Fruit fly (Drosophila melanogaster) whole organism, embryonic: Measurements from ENCODE around the gene Tim8.

ENCODE experiments used
- Aef1 ChIP-seq: fragments of 200-800 bp; sonication (Bioruptor generic); IDR thresholded peaks from 3 replicates; pipeline ENCODE4 v1.3.6; 2022; ENCODE audit warnings: missing biosample characterization, missing genetic modification characterization
- BtbVII ChIP-seq: fragments of 200-800 bp; sonication (Bioruptor generic); optimal IDR thresholded peaks from 3 replicates; lab custom pipeline; 2017; ENCODE audit warnings: missing biosample characterization, mild to moderate bottlenecking, missing genetic modification characterization
- Bteb2 ChIP-seq: fragments of 200-800 bp; sonication (Bioruptor generic); optimal IDR thresholded peaks from 2 replicates; lab custom pipeline; 2016; ENCODE audit warnings: missing biosample characterization, missing genetic modification characterization
- CG10366 ChIP-seq: fragments of 200-800 bp; sonication (Bioruptor generic); IDR thresholded peaks from 2 replicates; pipeline ENCODE4 v1.3.6; 2022; ENCODE audit warnings: missing biosample characterization, missing genetic modification characterization
- CG10462 ChIP-seq: fragments of 200-800 bp; sonication (Bioruptor generic); optimal IDR thresholded peaks from 2 replicates; lab custom pipeline; 2016; ENCODE audit warnings: missing biosample characterization, missing genetic modification characterization
- CG10979 ChIP-seq: fragments of 200-800 bp; sonication (Bioruptor generic); optimal IDR thresholded peaks from 2 replicates; lab custom pipeline; 2018; ENCODE audit warnings: missing biosample characterization, mild to moderate bottlenecking, missing genetic modification characterization, moderate library complexity
- CG13287 ChIP-seq: fragments of 200-800 bp; sonication (Bioruptor generic); IDR thresholded peaks from 2 replicates; pipeline ENCODE4 v1.3.6; 2022; ENCODE audit warnings: missing biosample characterization, missing genetic modification characterization; ENCODE audit not compliant: partially characterized antibody
- CG1529 ChIP-seq: fragments of 200-800 bp; sonication (Bioruptor generic); optimal IDR thresholded peaks from 3 replicates; lab custom pipeline; 2018; ENCODE audit warnings: missing biosample characterization, missing genetic modification characterization
- CG15696 ChIP-seq: fragments of 200-800 bp; sonication (Bioruptor generic); optimal IDR thresholded peaks from 2 replicates; lab custom pipeline; 2019; ENCODE audit warnings: missing biosample characterization, mild to moderate bottlenecking, missing genetic modification characterization, moderate library complexity
- CG17612 ChIP-seq: fragments of 200-800 bp; sonication (Bioruptor generic); IDR thresholded peaks from 2 replicates; pipeline ENCODE4 v1.3.6; 2022; ENCODE audit warnings: missing biosample characterization, missing genetic modification characterization
- CG2120 ChIP-seq: fragments of 200-800 bp; sonication (Bioruptor generic); optimal IDR thresholded peaks from 3 replicates; lab custom pipeline; 2016; ENCODE audit warnings: missing biosample characterization, missing genetic modification characterization
- CG2129 ChIP-seq: fragments of 200-800 bp; sonication (Bioruptor generic); IDR thresholded peaks from 2 replicates; pipeline ENCODE4 v1.3.6; 2022; ENCODE audit warnings: missing biosample characterization, missing genetic modification characterization; ENCODE audit not compliant: partially characterized antibody
- CG2889 ChIP-seq: fragments of 200-800 bp; sonication (Bioruptor generic); IDR thresholded peaks from 3 replicates; pipeline ENCODE4 v1.3.6; 2022; ENCODE audit warnings: missing biosample characterization, missing genetic modification characterization
- CG32532 ChIP-seq: fragments of 200-800 bp; sonication (Bioruptor generic); IDR thresholded peaks from 2 replicates; pipeline ENCODE4 v1.3.6; 2022; ENCODE audit warnings: missing biosample characterization, missing genetic modification characterization
- CG4360 ChIP-seq: fragments of 200-800 bp; sonication (Bioruptor generic); IDR thresholded peaks from 2 replicates; pipeline ENCODE4 v1.3.6; 2022; ENCODE audit warnings: missing biosample characterization, missing genetic modification characterization
- CG6689 ChIP-seq: fragments of 200-800 bp; sonication (Bioruptor generic); IDR thresholded peaks from 2 replicates; pipeline ENCODE4 v1.3.6; 2022; ENCODE audit warnings: missing biosample characterization, missing genetic modification characterization
- CG7357 ChIP-seq: fragments of 200-800 bp; sonication (Bioruptor generic); IDR thresholded peaks from 3 replicates; pipeline ENCODE4 v1.3.6; 2022; ENCODE audit warnings: missing biosample characterization, missing genetic modification characterization
- CG8281 ChIP-seq: fragments of 200-800 bp; sonication (Bioruptor generic); optimal IDR thresholded peaks from 2 replicates; lab custom pipeline; 2018; ENCODE audit warnings: missing biosample characterization, mild to moderate bottlenecking, missing genetic modification characterization, moderate library complexity
- CG9437 ChIP-seq: fragments of 200-800 bp; sonication (Bioruptor generic); optimal IDR thresholded peaks from 2 replicates; lab custom pipeline; 2018; ENCODE audit warnings: missing biosample characterization, mild to moderate bottlenecking, missing genetic modification characterization
- D19A ChIP-seq: fragments of 200-800 bp; optimal IDR thresholded peaks from 3 replicates; lab custom pipeline; 2019; ENCODE audit warnings: missing biosample characterization, mild to moderate bottlenecking, missing genetic modification characterization, moderate library complexity
- H2.0 ChIP-seq: fragments of 200-800 bp; sonication (Bioruptor generic); IDR thresholded peaks from 2 replicates; pipeline ENCODE4 v1.3.6; 2022; ENCODE audit warnings: missing biosample characterization, missing genetic modification characterization
- HLHmδ ChIP-seq: fragments of 200-800 bp; sonication (Bioruptor generic); optimal IDR thresholded peaks from 2 replicates; lab custom pipeline; 2018; ENCODE audit warnings: missing biosample characterization, mild to moderate bottlenecking, missing genetic modification characterization, moderate library complexity
- MTF-1 ChIP-seq: fragments of 200-800 bp; sonication (Bioruptor generic); optimal IDR thresholded peaks from 2 replicates; lab custom pipeline; 2018; ENCODE audit warnings: missing biosample characterization, mild to moderate bottlenecking, missing genetic modification characterization, borderline replicate concordance
- Mrtf ChIP-seq: fragments of 200-800 bp; sonication (Bioruptor generic); IDR thresholded peaks from 3 replicates; pipeline ENCODE4 v1.3.6; 2022; ENCODE audit warnings: missing biosample characterization, missing genetic modification characterization
- Nf-YA ChIP-seq: fragments of 200-800 bp; sonication (Bioruptor generic); IDR thresholded peaks from 2 replicates; pipeline ENCODE4 v1.3.6; 2022; ENCODE audit warnings: missing biosample characterization, missing genetic modification characterization
- NfI ChIP-seq: fragments of 200-800 bp; sonication (Bioruptor generic); optimal IDR thresholded peaks from 3 replicates; lab custom pipeline; 2018; ENCODE audit warnings: missing biosample characterization, mild to moderate bottlenecking, missing genetic modification characterization, moderate library complexity
- Optix ChIP-seq: fragments of 200-800 bp; sonication (Bioruptor generic); IDR thresholded peaks from 3 replicates; pipeline ENCODE4 v1.3.6; 2022; ENCODE audit warnings: missing biosample characterization, missing genetic modification characterization
- Scr ChIP-seq: fragments of 200-800 bp; sonication (Bioruptor generic); IDR thresholded peaks from 2 replicates; pipeline ENCODE4 v1.3.6; 2022; ENCODE audit warnings: missing biosample characterization, missing genetic modification characterization; ENCODE audit not compliant: partially characterized antibody
- Usf ChIP-seq: fragments of 200-800 bp; sonication (Bioruptor generic); optimal IDR thresholded peaks from 2 replicates; lab custom pipeline; 2017; ENCODE audit warnings: missing genotype, missing biosample characterization, missing genetic modification characterization
- aop ChIP-seq: fragments of 200-800 bp; sonication (Bioruptor generic); IDR thresholded peaks from 2 replicates; pipeline ENCODE4 v1.3.6; 2022; ENCODE audit warnings: missing biosample characterization, missing genetic modification characterization
- bcd ChIP-seq: fragments of 200-800 bp; sonication (Bioruptor generic); optimal IDR thresholded peaks from 2 replicates; lab custom pipeline; 2017; ENCODE audit warnings: missing biosample characterization, mild to moderate bottlenecking, missing genetic modification characterization
- crc ChIP-seq: fragments of 200-800 bp; sonication (Bioruptor generic); optimal IDR thresholded peaks from 2 replicates; lab custom pipeline; 2016; ENCODE audit warnings: missing biosample characterization, missing genetic modification characterization
- crol ChIP-seq: fragments of 200-800 bp; sonication (Bioruptor generic); IDR thresholded peaks from 2 replicates; pipeline ENCODE4 v1.3.6; 2022; ENCODE audit warnings: missing biosample characterization, missing genetic modification characterization
- dimm ChIP-seq: fragments of 200-800 bp; sonication (Bioruptor generic); IDR thresholded peaks from 2 replicates; pipeline ENCODE4 v1.3.6; 2022; ENCODE audit warnings: missing biosample characterization, missing genetic modification characterization
- disco-r ChIP-seq: fragments of 200-800 bp; sonication (Bioruptor generic); optimal IDR thresholded peaks from 2 replicates; lab custom pipeline; 2016; ENCODE audit warnings: missing biosample characterization, missing genetic modification characterization
- ems ChIP-seq: fragments of 200-800 bp; sonication (Bioruptor generic); optimal IDR thresholded peaks from 3 replicates; lab custom pipeline; 2016; ENCODE audit warnings: missing biosample characterization, missing genetic modification characterization
- fru ChIP-seq: fragments of >200 bp; optimal IDR thresholded peaks from 2 replicates; lab custom pipeline; 2017
- fu2 ChIP-seq: fragments of 200-800 bp; sonication (Bioruptor generic); optimal IDR thresholded peaks from 2 replicates; lab custom pipeline; 2016; ENCODE audit warnings: missing biosample characterization, missing genetic modification characterization
- gem ChIP-seq: fragments of 200-800 bp; sonication (Bioruptor generic); optimal IDR thresholded peaks from 2 replicates; lab custom pipeline; 2019; ENCODE audit warnings: missing biosample characterization, mild to moderate bottlenecking, missing genetic modification characterization, moderate library complexity
- hkb ChIP-seq, 2 experiments: fragments of 200-800 bp in 1 of 2; fragments of >200 bp in 1 of 2; sonication (Bioruptor generic) in 1 of 2; IDR thresholded peaks in 1 of 2; optimal IDR thresholded peaks in 1 of 2; 2 replicates each; pipeline versions ENCODE4 v1.3.6 to Lab custom; 2017 to 2022; ENCODE audit warnings: missing biosample characterization in 1 of 2, missing genetic modification characterization in 1 of 2
- lola ChIP-seq, 3 experiments: fragments of >200 bp in 2 of 3; fragments of 200-800 bp in 1 of 3; sonication (Bioruptor generic) in 1 of 3; optimal IDR thresholded peaks; 2 replicates each; lab custom pipeline; 2017 to 2019; ENCODE audit warnings: missing biosample characterization in 3 of 3, missing genetic modification characterization in 3 of 3, mild to moderate bottlenecking in 1 of 3, moderate library complexity in 1 of 3
- mirr ChIP-seq: fragments of 200-800 bp; sonication (Bioruptor generic); optimal IDR thresholded peaks from 3 replicates; lab custom pipeline; 2018; ENCODE audit warnings: missing biosample characterization, mild to moderate bottlenecking, missing genetic modification characterization
- odd ChIP-seq: fragments of 200-800 bp; sonication (Bioruptor generic); optimal IDR thresholded peaks from 2 replicates; lab custom pipeline; 2017; ENCODE audit warnings: missing biosample characterization, mild to moderate bottlenecking, missing genetic modification characterization
- pfk ChIP-seq: fragments of 200-800 bp; sonication (Bioruptor generic); optimal IDR thresholded peaks from 2 replicates; lab custom pipeline; 2018; ENCODE audit warnings: missing biosample characterization, mild to moderate bottlenecking, missing genetic modification characterization, moderate library complexity
- phol ChIP-seq: fragments of 200-800 bp; sonication (Bioruptor generic); optimal IDR thresholded peaks from 3 replicates; lab custom pipeline; 2018; ENCODE audit warnings: missing biosample characterization, mild to moderate bottlenecking, missing genetic modification characterization, moderate library complexity
- ranshi ChIP-seq: fragments of 200-800 bp; sonication (Bioruptor generic); IDR thresholded peaks from 2 replicates; pipeline ENCODE4 v1.3.6; 2022; ENCODE audit warnings: missing biosample characterization, missing genetic modification characterization
- sima ChIP-seq: fragments of 200-800 bp; sonication (Bioruptor generic); optimal IDR thresholded peaks from 2 replicates; lab custom pipeline; 2016; ENCODE audit warnings: missing biosample characterization, missing genetic modification characterization
- stc ChIP-seq: fragments of 200-800 bp; sonication (Bioruptor generic); IDR thresholded peaks from 2 replicates; pipeline ENCODE4 v1.3.6; 2022; ENCODE audit warnings: missing biosample characterization, missing genetic modification characterization
- unc-4 ChIP-seq: fragments of 200-800 bp; sonication (Bioruptor generic); IDR thresholded peaks from 2 replicates; pipeline ENCODE4 v1.3.6; 2022; ENCODE audit warnings: missing biosample characterization, missing genetic modification characterization; ENCODE audit not compliant: partially characterized antibody

Gene Tim8

dm6 chrX:11338047-11338747, 30.0 kb upstream of the Tim8 start (continued):
- TF ChIP-seq fu2 (peak; percentile 63), CG2120 (GFP tag; lab: Kevin White, UChicago) (peak; percentile 63), Bteb2 (GFP tag; lab: Kevin White, UChicago) (peak; percentile 59), crol (GFP tag; lab: Robert Waterston, UW) (peak; percentile 27; the same call in 1 of the 2 replicates), Nf-YA (GFP tag; lab: Robert Waterston, UW) (no peak), disco-r (GFP tag; lab: Kevin White, UChicago) (peak; percentile 17), ems (GFP tag; lab: Kevin White, UChicago) (peak; percentile 52), crc (peak; percentile 62), mirr (GFP tag; lab: Kevin White, UChicago) (peak; percentile 29), dimm (GFP tag; lab: Robert Waterston, UW) (no peak), CG7357 (GFP tag; lab: Robert Waterston, UW) (peak; percentile 58), stc (GFP tag; lab: Robert Waterston, UW) (no peak), CG17612 (no peak), fru (lab: Kevin White, UChicago) (no peak), gem (no peak), CG1529 (GFP tag; lab: Kevin White, UChicago) (no peak), BtbVII (GFP tag; lab: Kevin White, UChicago) (peak; percentile 58), CG2129 (GFP tag; lab: Robert Waterston, UW) (no peak), bcd (GFP tag; lab: Kevin White, UChicago) (peak; percentile 69), CG2889 (GFP tag; lab: Robert Waterston, UW) (0 out of 3 replicates have a peak, but pooled peaks have one; percentile 20), CG9437 (GFP tag; lab: Kevin White, UChicago) (peak; percentile 75), Optix (GFP tag; lab: Robert Waterston, UW) (no peak), Scr (GFP tag; lab: Robert Waterston, UW) (no peak), CG6689 (GFP tag; lab: Robert Waterston, UW) (peak; percentile 74), lola (GFP tag; optimal IDR thresholded peaks at IDR 0.05; lab: Kevin White, UChicago) (peak in 1 of 3 experiments; percentile 76), CG8281 (tag; lab: Kevin White, UChicago) (no peak), CG4360 (GFP tag; lab: Robert Waterston, UW) (peak; percentile 23; the same call in 1 of the 2 replicates), MTF-1 (GFP tag; lab: Kevin White, UChicago) (peak; percentile 16), Usf (GFP tag; lab: Kevin White, UChicago) (peak; percentile 42), HLHmδ (no peak), CG10366 (no peak; the same call in 1 of the 2 replicates), CG10462 (GFP tag; lab: Kevin White, UChicago) (peak; percentile 50), Aef1 (GFP tag; lab: Robert Waterston, UW) (peak; percentile 39; the same call in 2 of the 3 replicates), unc-4 (no peak), CG10979 (tag; lab: Kevin White, UChicago) (peak; percentile 84), ranshi (GFP tag; lab: Robert Waterston, UW) (peak; percentile 50; the same call in 1 of the 2 replicates), Mrtf (GFP tag; lab: Robert Waterston, UW) (no peak; the same call in 2 of the 3 replicates), H2.0 (GFP tag; lab: Robert Waterston, UW) (0 out of 2 replicates have a peak, but pooled peaks have one; percentile 12), D19A (tag; lab: Kevin White, UChicago) (no peak), NfI (GFP tag; lab: Kevin White, UChicago) (peak; percentile 66), pfk (GFP tag; lab: Kevin White, UChicago) (no peak), CG15696 (peak; percentile 22), hkb (optimal IDR thresholded peaks at IDR 0.05; lab: Kevin White, UChicago) (no peak), hkb (GFP tag; IDR thresholded peaks at IDR 0.05; lab: Robert Waterston, UW) (peak; percentile 74), sima (peak; percentile 33), CG13287 (GFP tag; lab: Robert Waterston, UW) (no peak), aop (GFP tag; lab: Robert Waterston, UW) (no peak), phol (tag; lab: Kevin White, UChicago) (peak; percentile 82), odd (GFP tag; lab: Kevin White, UChicago) (no peak), CG32532 (peak; percentile 54; the same call in 1 of the 2 replicates)
